Worm (Caenorhabditis elegans) whole organism, L2 larva: ENCODE data around the gene C13F10.8.
A peak's percentile ranks its signal among the peaks of the same experiment; 100 is the strongest.

Source experiments
- C34F6.9 ChIP-seq: fragments of 150-350 bp; optimal IDR thresholded peaks from 2 replicates; lab custom pipeline; 2014; ENCODE audit warnings: missing biosample characterization, missing genetic modification characterization
- F13H6.1 ChIP-seq: sonication (generic microtip); optimal IDR thresholded peaks from 2 replicates; lab custom pipeline; 2016; ENCODE audit warnings: missing genetic modification characterization, missing compliant biosample characterization
- R02D3.7 ChIP-seq: fragments of 150-350 bp; optimal IDR thresholded peaks from 2 replicates; lab custom pipeline; 2014; ENCODE audit warnings: missing biosample characterization, missing genetic modification characterization
- Y55F3AM.14 ChIP-seq: fragments of 200-800 bp; sonication (Bioruptor generic); optimal IDR thresholded peaks from 2 replicates; lab custom pipeline; 2018; ENCODE audit warnings: mild to moderate bottlenecking, missing genetic modification characterization, missing compliant biosample characterization
- ZK546.5 ChIP-seq: sonication (generic microtip); optimal IDR thresholded peaks from 2 replicates; lab custom pipeline; 2017; ENCODE audit warnings: missing biosample characterization, missing genetic modification characterization
- alr-1 ChIP-seq: fragments of 150-350 bp; optimal IDR thresholded peaks from 2 replicates; lab custom pipeline; 2014; ENCODE audit warnings: missing biosample characterization, missing genetic modification characterization
- aly-2 ChIP-seq: fragments of 150-350 bp; optimal IDR thresholded peaks from 2 replicates; lab custom pipeline; 2014; ENCODE audit warnings: missing biosample characterization, missing genetic modification characterization
- ama-1 ChIP-seq: fragments of 150-350 bp; optimal IDR thresholded peaks from 2 replicates; lab custom pipeline; 2018; ENCODE audit warnings: inconsistent platforms
- blmp-1 ChIP-seq: sonication (generic microtip); optimal IDR thresholded peaks from 2 replicates; lab custom pipeline; 2017; ENCODE audit warnings: missing genetic modification characterization, mild to moderate bottlenecking, missing compliant biosample characterization, antibody characterized with exemption, moderate library complexity; ENCODE audit not compliant: insufficient read depth
- ceh-16 ChIP-seq: fragments of 150-350 bp; optimal IDR thresholded peaks from 2 replicates; lab custom pipeline; 2014; ENCODE audit warnings: missing biosample characterization, missing genetic modification characterization
- ceh-82 ChIP-seq: fragments of 150-350 bp; optimal IDR thresholded peaks from 2 replicates; lab custom pipeline; 2014; ENCODE audit warnings: missing biosample characterization, missing genetic modification characterization
- crh-2 ChIP-seq: sonication (generic microtip); optimal IDR thresholded peaks from 2 replicates; lab custom pipeline; 2017; ENCODE audit warnings: missing biosample characterization, missing genetic modification characterization
- dmd-4 ChIP-seq: sonication (generic microtip); optimal IDR thresholded peaks from 2 replicates; lab custom pipeline; 2017; ENCODE audit warnings: missing biosample characterization, missing genetic modification characterization
- egl-27 ChIP-seq: sonication (generic microtip); optimal IDR thresholded peaks from 3 replicates; lab custom pipeline; 2017; ENCODE audit warnings: missing biosample characterization, missing genetic modification reagents, missing genetic modification characterization
- elt-1 ChIP-seq: fragments of 150-350 bp; optimal IDR thresholded peaks from 2 replicates; lab custom pipeline; 2014; ENCODE audit warnings: missing biosample characterization, missing genetic modification characterization
- elt-3 ChIP-seq: sonication (generic microtip); optimal IDR thresholded peaks from 2 replicates; lab custom pipeline; 2017; ENCODE audit warnings: missing biosample characterization, missing genetic modification characterization
- fos-1 ChIP-seq: fragments of 150-350 bp; optimal IDR thresholded peaks from 2 replicates; lab custom pipeline; 2014; ENCODE audit warnings: missing biosample characterization, missing genetic modification characterization
- gmeb-1 ChIP-seq: fragments of 150-350 bp; optimal IDR thresholded peaks from 2 replicates; lab custom pipeline; 2014; ENCODE audit warnings: missing biosample characterization, missing genetic modification characterization
- lin-11 ChIP-seq: fragments of 150-350 bp; sonication (generic microtip); optimal IDR thresholded peaks from 2 replicates; lab custom pipeline; 2014; ENCODE audit warnings: missing biosample characterization, missing genetic modification characterization, inconsistent platforms, mixed read lengths
- lin-39 ChIP-seq: fragments of 150-350 bp; optimal IDR thresholded peaks from 2 replicates; lab custom pipeline; 2014; ENCODE audit warnings: missing biosample characterization, missing genetic modification reagents, missing genetic modification characterization
- lsy-2 ChIP-seq, 2 experiments: fragments of 150-350 bp in 1 of 2; sonication (generic microtip) in 1 of 2; optimal IDR thresholded peaks; 2 replicates each; lab custom pipeline; 2014 to 2017; ENCODE audit warnings: missing biosample characterization in 2 of 2, missing genetic modification characterization in 2 of 2
- mab-5 ChIP-seq: fragments of 150-350 bp; optimal IDR thresholded peaks from 2 replicates; lab custom pipeline; 2014; ENCODE audit warnings: missing biosample characterization, missing genetic modification characterization
- mbf-1 ChIP-seq: sonication (generic microtip); optimal IDR thresholded peaks from 2 replicates; lab custom pipeline; 2017; ENCODE audit warnings: missing biosample characterization, missing genetic modification characterization
- nhr-10 ChIP-seq: sonication (generic microtip); optimal IDR thresholded peaks from 2 replicates; lab custom pipeline; 2017; ENCODE audit warnings: missing biosample characterization, missing genetic modification characterization
- nhr-11 ChIP-seq: fragments of 150-350 bp; optimal IDR thresholded peaks from 2 replicates; lab custom pipeline; 2014; ENCODE audit warnings: missing biosample characterization, missing genetic modification characterization
- nhr-12 ChIP-seq: fragments of 150-350 bp; optimal IDR thresholded peaks from 2 replicates; lab custom pipeline; 2014; ENCODE audit warnings: missing biosample characterization, missing genetic modification characterization
- nhr-129 ChIP-seq: fragments of 150-350 bp; optimal IDR thresholded peaks from 2 replicates; lab custom pipeline; 2014; ENCODE audit warnings: missing biosample characterization, missing genetic modification characterization
- nhr-21 ChIP-seq: fragments of 150-350 bp; optimal IDR thresholded peaks from 2 replicates; lab custom pipeline; 2014; ENCODE audit warnings: missing biosample characterization, missing genetic modification characterization
- nhr-23 ChIP-seq: fragments of 150-350 bp; optimal IDR thresholded peaks from 2 replicates; lab custom pipeline; 2014; ENCODE audit warnings: missing biosample characterization, missing genetic modification reagents, missing genetic modification characterization
- nhr-25 ChIP-seq: fragments of 150-350 bp; sonication (generic microtip); optimal IDR thresholded peaks from 3 replicates; lab custom pipeline; 2014; ENCODE audit warnings: missing biosample characterization, missing genetic modification characterization
- nhr-77 ChIP-seq: fragments of 150-350 bp; optimal IDR thresholded peaks from 2 replicates; lab custom pipeline; 2014; ENCODE audit warnings: missing biosample characterization, missing genetic modification characterization
- peb-1 ChIP-seq: fragments of 150-350 bp; optimal IDR thresholded peaks from 2 replicates; lab custom pipeline; 2014; ENCODE audit warnings: missing biosample characterization, missing genetic modification characterization
- sem-4 ChIP-seq: fragments of 150-350 bp; optimal IDR thresholded peaks from 2 replicates; lab custom pipeline; 2014; ENCODE audit warnings: missing biosample characterization, missing genetic modification reagents, missing genetic modification characterization
- skn-1 ChIP-seq: sonication (generic microtip); optimal IDR thresholded peaks from 2 replicates; lab custom pipeline; 2017; ENCODE audit warnings: missing biosample characterization, missing genetic modification characterization
- sma-3 ChIP-seq: sonication (generic microtip); optimal IDR thresholded peaks from 2 replicates; lab custom pipeline; 2016; ENCODE audit warnings: missing genetic modification reagents, missing genetic modification characterization, missing compliant biosample characterization
- sma-9 ChIP-seq, 2 experiments: fragments of 150-350 bp in 1 of 2; sonication (generic microtip) in 1 of 2; optimal IDR thresholded peaks; 2 replicates each; lab custom pipeline; 2014 to 2016; ENCODE audit warnings: missing genetic modification characterization in 2 of 2, mild to moderate bottlenecking in 1 of 2, missing biosample characterization in 1 of 2, missing compliant biosample characterization in 1 of 2, missing genetic modification reagents in 1 of 2, moderate library complexity in 1 of 2
- snpc-4 ChIP-seq: fragments of 150-350 bp; optimal IDR thresholded peaks from 2 replicates; lab custom pipeline; 2014; ENCODE audit warnings: missing biosample characterization, missing genetic modification characterization
- unc-39 ChIP-seq: fragments of 150-350 bp; optimal IDR thresholded peaks from 2 replicates; lab custom pipeline; 2014; ENCODE audit warnings: missing biosample characterization, missing genetic modification characterization
- unc-55 ChIP-seq: fragments of 150-350 bp; sonication (generic microtip); optimal IDR thresholded peaks from 3 replicates; lab custom pipeline; 2014; ENCODE audit warnings: missing biosample characterization, missing genetic modification reagents, missing genetic modification characterization
- unc-62 ChIP-seq: fragments of 150-350 bp; optimal IDR thresholded peaks from 2 replicates; lab custom pipeline; 2014; ENCODE audit warnings: missing biosample characterization, missing genetic modification reagents, missing genetic modification characterization
- zag-1 ChIP-seq: fragments of 150-350 bp; optimal IDR thresholded peaks from 2 replicates; lab custom pipeline; 2014; ENCODE audit warnings: missing biosample characterization, missing genetic modification characterization
- ztf-1 ChIP-seq: fragments of 200-800 bp; sonication (Bioruptor generic); conservative IDR thresholded peaks from 2 replicates; pipeline ENCODE4 v1.3.6; 2022; ENCODE audit warnings: missing genetic modification characterization, missing compliant biosample characterization
- ztf-11 ChIP-seq: sonication (generic microtip); optimal IDR thresholded peaks from 2 replicates; lab custom pipeline; 2017; ENCODE audit warnings: missing biosample characterization, missing genetic modification characterization
- ztf-4 ChIP-seq: fragments of 150-350 bp; optimal IDR thresholded peaks from 2 replicates; lab custom pipeline; 2014; ENCODE audit warnings: missing biosample characterization, missing genetic modification characterization

The C13F10.8 gene

DNA sequence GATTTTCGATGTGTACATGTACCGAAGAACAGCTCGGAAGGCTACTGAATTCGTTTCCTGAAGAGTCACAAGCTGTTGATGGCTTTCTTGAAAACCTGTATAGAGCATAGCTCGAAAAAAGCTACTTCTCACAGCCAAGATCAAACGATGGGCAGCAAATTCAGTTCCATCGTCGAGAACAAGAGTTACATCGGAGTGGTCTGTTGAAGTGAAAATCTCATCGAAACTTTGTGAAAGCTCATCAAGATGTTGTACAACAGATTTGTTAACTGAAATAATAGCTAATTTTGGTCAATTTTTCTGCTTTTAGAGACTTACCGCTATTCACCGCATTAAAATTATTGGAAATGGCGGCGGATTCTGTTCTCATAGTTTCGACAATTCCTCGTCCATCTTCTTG lies 15.9 kb upstream of the C13F10.8 start:
- TF ChIP-seq sma-3 (GFP tag; lab: Kevin White, UChicago) (no peak), dmd-4 (tag; lab: Kevin White, UChicago) (no peak)

- TF ChIP-seq ztf-1 (GFP tag; lab: Robert Waterston, UW): no peak
- no peak for TF ChIP-seq ama-1 (lab: Kevin White, UChicago)
- no peak for TF ChIP-seq fos-1
- no peak for TF ChIP-seq nhr-23 (tag; lab: Kevin White, UChicago)
- TF ChIP-seq mbf-1 (tag; lab: Kevin White, UChicago): no peak
- no peak for TF ChIP-seq nhr-25 (tag; lab: Kevin White, UChicago)
- no peak for TF ChIP-seq Y55F3AM.14 (GFP tag; lab: Kevin White, UChicago)
- TF ChIP-seq nhr-21 (tag; lab: Kevin White, UChicago): no peak
Observed at ce11 chrV:7234726-7235125, 13.9 kb upstream of the C13F10.8 start, which contains the start of gene C05C8.5. C05C8.5 (minus strand) TSS chrV:7234826.

ce11 chrV:7231524-7231923 lies 10.7 kb upstream of the C13F10.8 start:
- TF ChIP-seq F13H6.1 (tag; lab: Kevin White, UChicago) (no peak), nhr-129 (tag; lab: Kevin White, UChicago) (no peak), sma-3 (GFP tag; lab: Kevin White, UChicago) (no peak), fos-1 (no peak), sem-4 (no peak), R02D3.7 (no peak), mab-5 (tag; lab: Kevin White, UChicago) (no peak), nhr-77 (tag; lab: Kevin White, UChicago) (no peak), ztf-11 (no peak), skn-1 (tag; lab: Kevin White, UChicago) (no peak), aly-2 (no peak), nhr-12 (tag; lab: Kevin White, UChicago) (no peak), nhr-21 (tag; lab: Kevin White, UChicago) (no peak), alr-1 (tag; lab: Kevin White, UChicago) (no peak), snpc-4 (tag; lab: Kevin White, UChicago) (no peak), unc-55 (no peak)
- TF ChIP-seq, all 48 proteins: peak for 0

ce11 chrV:7230847-7231246 lies 10.0 kb upstream of the C13F10.8 start, which contains the start of the genes gei-6 and krr-1:
gei-6 (minus strand) TSS chrV:7230848.
krr-1 (plus strand) TSS chrV:7231190.
- TF ChIP-seq ceh-16 (tag; lab: Kevin White, UChicago) (no peak), nhr-25 (tag; lab: Kevin White, UChicago) (no peak), peb-1 (tag; lab: Kevin White, UChicago) (no peak), ama-1 (lab: Kevin White, UChicago) (no peak), nhr-21 (tag; lab: Kevin White, UChicago) (no peak), lsy-2 (tag; optimal IDR thresholded peaks at IDR 0.05; lab: Kevin White, UChicago) (peak in 1 of 2 experiments; percentile 54), ztf-4 (tag; lab: Kevin White, UChicago) (no peak), nhr-12 (tag; lab: Kevin White, UChicago) (no peak), ceh-82 (tag; lab: Kevin White, UChicago) (no peak), snpc-4 (tag; lab: Kevin White, UChicago) (no peak), nhr-11 (tag; lab: Kevin White, UChicago) (no peak), fos-1 (peak; percentile 15), elt-3 (tag; lab: Kevin White, UChicago) (no peak), alr-1 (tag; lab: Kevin White, UChicago) (no peak), unc-62 (GFP tag; lab: Kevin White, UChicago) (no peak), C34F6.9 (tag; lab: Kevin White, UChicago) (peak; percentile 29), skn-1 (tag; lab: Kevin White, UChicago) (no peak), Y55F3AM.14 (GFP tag; lab: Kevin White, UChicago) (no peak), nhr-77 (tag; lab: Kevin White, UChicago) (no peak), F13H6.1 (tag; lab: Kevin White, UChicago) (peak; percentile 46), lin-39 (tag; lab: Kevin White, UChicago) (no peak), sma-9 (GFP tag; optimal IDR thresholded peaks at IDR 0.05; lab: Kevin White, UChicago) (peak; percentile 47), sma-9 (tag; optimal IDR thresholded peaks at IDR 0.05; lab: Kevin White, UChicago) (no peak), unc-55 (peak; percentile 79), unc-39 (tag; lab: Kevin White, UChicago) (no peak), nhr-23 (tag; lab: Kevin White, UChicago) (no peak), ztf-1 (GFP tag; lab: Robert Waterston, UW) (no peak), dmd-4 (tag; lab: Kevin White, UChicago) (no peak), sem-4 (peak; percentile 52), egl-27 (tag; lab: Kevin White, UChicago) (no peak), ZK546.5 (tag; lab: Kevin White, UChicago) (no peak), blmp-1 (tag; lab: Kevin White, UChicago) (no peak), R02D3.7 (no peak), aly-2 (no peak), zag-1 (tag; lab: Kevin White, UChicago) (no peak), gmeb-1 (tag; lab: Kevin White, UChicago) (peak; percentile 75), nhr-129 (tag; lab: Kevin White, UChicago) (peak; percentile 16), mbf-1 (tag; lab: Kevin White, UChicago) (no peak), elt-1 (no peak), crh-2 (tag; lab: Kevin White, UChicago) (no peak), mab-5 (tag; lab: Kevin White, UChicago) (peak; percentile 49), lin-11 (tag; lab: Kevin White, UChicago) (peak; percentile 59), sma-3 (GFP tag; lab: Kevin White, UChicago) (peak; percentile 43), nhr-10 (tag; lab: Kevin White, UChicago) (no peak)
